Worm (Caenorhabditis elegans): ENCODE data around the gene txdc-12.1.

DNA sequence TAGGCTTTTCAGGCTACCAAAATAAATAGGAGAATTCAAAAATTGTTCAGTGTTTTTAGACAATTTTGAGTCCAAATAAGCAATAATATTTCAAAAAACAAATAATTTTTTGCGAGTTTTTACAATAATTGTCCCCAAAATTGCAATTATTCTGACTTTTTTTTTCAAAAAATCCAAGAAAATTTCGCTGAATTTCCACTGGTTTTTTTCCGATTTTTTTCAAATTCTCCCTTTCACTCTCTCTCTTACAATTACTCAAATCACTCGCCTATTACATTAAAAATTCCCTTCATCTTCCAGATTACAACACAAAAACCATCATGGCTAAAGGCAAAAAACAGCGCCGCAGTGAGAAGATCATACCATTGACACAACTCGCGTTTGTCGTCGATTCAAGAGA is 48.9 kb downstream of the txdc-12.1 start, which contains the start of gene Y57A10A.31:
- TF ChIP-seq C17E4.6 (GFP tag; IDR thresholded peaks at IDR 0.05) (no peak), egrh-3 (GFP tag; IDR thresholded peaks at IDR 0.05) (no peak), F49E8.2 (tag; optimal IDR thresholded peaks at IDR 0.05; ENCODE audit: insufficient read depth) (no peak), snpc-4 (GFP tag; optimal IDR thresholded peaks at IDR 0.05) (no peak), snpc-4 (tag; optimal IDR thresholded peaks at IDR 0.05) (no peak), cebp-2 (GFP tag; IDR thresholded peaks at IDR 0.05) (no peak), zim-3 (tag; optimal IDR thresholded peaks at IDR 0.05) (no peak), gei-17 (GFP tag; optimal IDR thresholded peaks at IDR 0.05) (no peak), hmg-20 (GFP tag; IDR thresholded peaks at IDR 0.05) (no peak), ets-4 (GFP tag; optimal IDR thresholded peaks at IDR 0.05) (no peak), snpc-1.3 (tag; optimal IDR thresholded peaks at IDR 0.05; ENCODE audit: insufficient read depth) (no peak), ztf-28 (GFP tag; IDR thresholded peaks at IDR 0.05) (no peak)
